Worm (Caenorhabditis elegans) whole organism, mixed stage, embryonic: ENCODE measurements around the gene dhc-4.

Source experiments
- M03D4.4 ChIP-seq: sonication (generic microtip); optimal IDR thresholded peaks from 2 replicates; lab custom pipeline; 2017; ENCODE audit warnings: mild to moderate bottlenecking, missing genetic modification characterization, missing compliant biosample characterization
- blmp-1 ChIP-seq: fragments of 150-350 bp; optimal IDR thresholded peaks from 2 replicates; lab custom pipeline; 2014; ENCODE audit warnings: missing biosample characterization, missing genetic modification characterization
- ceh-39 ChIP-seq: fragments of 150-350 bp; optimal IDR thresholded peaks from 2 replicates; lab custom pipeline; 2014; ENCODE audit warnings: missing biosample characterization, missing genetic modification characterization
- ceh-83 ChIP-seq: fragments of 200-800 bp; sonication (Bioruptor generic); optimal IDR thresholded peaks from 2 replicates; lab custom pipeline; 2018; ENCODE audit warnings: mild to moderate bottlenecking, missing genetic modification characterization, missing compliant biosample characterization
- ces-1 ChIP-seq: fragments of 150-350 bp; optimal IDR thresholded peaks from 2 replicates; lab custom pipeline; 2014; ENCODE audit warnings: missing biosample characterization, missing genetic modification reagents, missing genetic modification characterization
- cnd-1 ChIP-seq: fragments of 200-800 bp; sonication (Bioruptor generic); optimal IDR thresholded peaks from 2 replicates; lab custom pipeline; 2018; ENCODE audit warnings: mild to moderate bottlenecking, missing genetic modification characterization, missing compliant biosample characterization
- drap-1 ChIP-seq: fragments of 200-800 bp; sonication (Bioruptor generic); optimal IDR thresholded peaks from 3 replicates; lab custom pipeline; 2018; ENCODE audit warnings: mild to moderate bottlenecking, missing genetic modification characterization, missing compliant biosample characterization
- elt-1 ChIP-seq: sonication (generic microtip); optimal IDR thresholded peaks from 2 replicates; lab custom pipeline; 2017; ENCODE audit warnings: missing genetic modification characterization, mild to moderate bottlenecking, missing compliant biosample characterization, antibody characterized with exemption, moderate library complexity, borderline replicate concordance; ENCODE audit not compliant: insufficient read depth
- elt-3 ChIP-seq: fragments of 150-350 bp; optimal IDR thresholded peaks from 2 replicates; lab custom pipeline; 2014; ENCODE audit warnings: missing biosample characterization, missing genetic modification characterization
- flh-1 ChIP-seq: fragments of 200-800 bp; sonication (Bioruptor generic); optimal IDR thresholded peaks from 2 replicates; lab custom pipeline; 2018; ENCODE audit warnings: mild to moderate bottlenecking, missing genetic modification characterization, moderate library complexity, missing compliant biosample characterization
- ham-2 ChIP-seq: fragments of 200-800 bp; sonication (Bioruptor generic); optimal IDR thresholded peaks from 2 replicates; lab custom pipeline; 2018; ENCODE audit warnings: mild to moderate bottlenecking, missing genetic modification characterization, missing compliant biosample characterization
- lin-13 ChIP-seq: fragments of 150-350 bp; optimal IDR thresholded peaks from 2 replicates; lab custom pipeline; 2014; ENCODE audit warnings: missing biosample characterization, missing genetic modification characterization
- lin-32 ChIP-seq: fragments of 200-800 bp; sonication (Bioruptor generic); optimal IDR thresholded peaks from 2 replicates; lab custom pipeline; 2018; ENCODE audit warnings: mild to moderate bottlenecking, missing genetic modification characterization, missing compliant biosample characterization
- lsy-2 ChIP-seq: fragments of 150-350 bp; optimal IDR thresholded peaks from 2 replicates; lab custom pipeline; 2014; ENCODE audit warnings: missing biosample characterization, missing genetic modification characterization
- mab-5 ChIP-seq: fragments of 150-350 bp; optimal IDR thresholded peaks from 2 replicates; lab custom pipeline; 2014; ENCODE audit warnings: missing biosample characterization, missing genetic modification characterization
- mep-1 ChIP-seq: fragments of 150-350 bp; optimal IDR thresholded peaks from 2 replicates; lab custom pipeline; 2017; ENCODE audit warnings: missing biosample characterization, missing genetic modification reagents, missing genetic modification characterization, inconsistent platforms
- mls-2 ChIP-seq: sonication (generic microtip); optimal IDR thresholded peaks from 2 replicates; lab custom pipeline; 2016; ENCODE audit warnings: mild to moderate bottlenecking, missing genetic modification characterization, moderate library complexity, missing compliant biosample characterization
- nhr-2 ChIP-seq: fragments of 150-350 bp; optimal IDR thresholded peaks from 2 replicates; lab custom pipeline; 2014; ENCODE audit warnings: missing biosample characterization, missing genetic modification characterization
- nhr-237 ChIP-seq: fragments of 150-350 bp; optimal IDR thresholded peaks from 2 replicates; lab custom pipeline; 2014; ENCODE audit warnings: missing biosample characterization, missing genetic modification characterization
- nhr-76 ChIP-seq: sonication (generic microtip); optimal IDR thresholded peaks from 2 replicates; lab custom pipeline; 2017; ENCODE audit warnings: missing biosample characterization, missing genetic modification characterization
- pha-4 ChIP-seq: fragments of 150-350 bp; optimal IDR thresholded peaks from 2 replicates; lab custom pipeline; 2018; ENCODE audit warnings: missing biosample characterization, missing genetic modification reagents, missing genetic modification characterization
- sem-2 ChIP-seq: fragments of 200-800 bp; sonication (Bioruptor generic); optimal IDR thresholded peaks from 2 replicates; lab custom pipeline; 2018; ENCODE audit warnings: mild to moderate bottlenecking, missing genetic modification characterization, missing compliant biosample characterization
- snpc-4 ChIP-seq: fragments of 150-350 bp; optimal IDR thresholded peaks from 2 replicates; lab custom pipeline; 2014; ENCODE audit warnings: missing biosample characterization, missing genetic modification characterization
- sptf-1 ChIP-seq: sonication (generic microtip); optimal IDR thresholded peaks from 2 replicates; lab custom pipeline; 2017; ENCODE audit warnings: mild to moderate bottlenecking, missing genetic modification characterization, moderate library complexity, missing compliant biosample characterization
- tbx-8 ChIP-seq: fragments of 200-800 bp; sonication (Bioruptor generic); optimal IDR thresholded peaks from 2 replicates; lab custom pipeline; 2018; ENCODE audit warnings: mild to moderate bottlenecking, missing genetic modification characterization, moderate library complexity, missing compliant biosample characterization
- unc-120 ChIP-seq: sonication (generic microtip); optimal IDR thresholded peaks from 2 replicates; lab custom pipeline; 2017; ENCODE audit warnings: missing genetic modification characterization, missing compliant biosample characterization; ENCODE audit not compliant: poor library complexity, severe bottlenecking
- unc-39 ChIP-seq: fragments of 150-350 bp; optimal IDR thresholded peaks from 2 replicates; lab custom pipeline; 2014; ENCODE audit warnings: missing biosample characterization, missing genetic modification characterization
- unc-62 ChIP-seq: fragments of 150-350 bp; optimal IDR thresholded peaks from 2 replicates; lab custom pipeline; 2014; ENCODE audit warnings: missing biosample characterization, missing genetic modification reagents, missing genetic modification characterization
- zip-8 ChIP-seq: fragments of 150-350 bp; optimal IDR thresholded peaks from 2 replicates; lab custom pipeline; 2014; ENCODE audit warnings: missing biosample characterization, missing genetic modification characterization
- ztf-11 ChIP-seq: fragments of 150-350 bp; optimal IDR thresholded peaks from 2 replicates; lab custom pipeline; 2014; ENCODE audit warnings: missing biosample characterization, missing genetic modification characterization

Gene dhc-4

DNA sequence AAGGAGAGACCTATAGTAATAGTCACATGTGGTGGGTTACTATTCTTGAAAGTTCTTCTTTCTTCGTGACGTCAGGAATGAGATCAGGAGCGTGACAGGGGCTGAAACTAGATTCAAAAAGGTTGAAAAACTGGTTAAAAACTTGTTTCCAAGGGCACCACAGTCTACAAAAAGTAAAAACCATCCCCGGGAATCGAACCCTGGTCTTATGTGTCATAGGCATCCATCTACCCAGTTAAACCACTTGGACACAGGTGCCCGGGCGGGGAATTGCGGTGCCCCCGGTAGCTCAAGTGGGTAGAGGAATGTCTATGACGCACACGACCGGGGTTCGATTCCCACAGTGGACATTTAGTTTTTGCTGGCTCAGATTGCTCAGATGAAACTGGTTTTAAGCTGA lies 12.5 kb upstream of the dhc-4 start:
- TF ChIP-seq ceh-39 (tag; lab: Kevin White, UChicago) (no peak), nhr-2 (tag; lab: Kevin White, UChicago) (no peak), lin-13 (tag; lab: Kevin White, UChicago) (no peak), snpc-4 (tag; lab: Kevin White, UChicago) (no peak), ham-2 (GFP tag; lab: Kevin White, UChicago) (no peak), M03D4.4 (no peak), unc-120 (tag; lab: Kevin White, UChicago) (no peak), ces-1 (GFP tag; lab: Kevin White, UChicago) (no peak), blmp-1 (tag; lab: Kevin White, UChicago) (no peak), mep-1 (tag; lab: Kevin White, UChicago) (no peak), elt-1 (tag; lab: Kevin White, UChicago) (no peak), sem-2 (GFP tag; lab: Kevin White, UChicago) (no peak), unc-39 (tag; lab: Kevin White, UChicago) (no peak)

DNA sequence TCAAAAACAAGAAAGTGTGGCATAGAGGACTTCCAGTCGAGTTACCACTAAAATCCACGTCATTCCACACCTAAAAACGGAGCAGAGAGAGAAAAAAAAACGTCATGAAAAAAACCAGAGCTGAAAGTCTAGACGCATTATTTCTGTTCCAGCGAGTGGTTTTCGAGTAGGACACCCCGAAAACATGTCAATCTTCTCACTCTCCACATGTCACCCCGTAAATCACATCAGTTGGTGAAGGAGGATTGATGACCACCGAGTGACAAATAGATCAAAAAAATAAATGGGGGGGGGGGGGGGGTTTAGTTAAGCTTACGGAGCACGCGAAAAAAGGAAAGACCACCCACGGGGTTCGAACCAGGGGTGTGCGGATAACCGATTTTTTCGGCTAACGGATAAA lies 12.0 kb upstream of the dhc-4 start:
- peak; percentile 22 for TF ChIP-seq unc-62 (GFP tag; lab: Kevin White, UChicago)
- TF ChIP-seq nhr-237 (tag; lab: Kevin White, UChicago) = no peak
- TF ChIP-seq unc-120 (tag; lab: Kevin White, UChicago) = no peak
- TF ChIP-seq lsy-2 (tag; lab: Kevin White, UChicago) = no peak
- TF ChIP-seq ztf-11 (tag; lab: Kevin White, UChicago) = no peak

DNA sequence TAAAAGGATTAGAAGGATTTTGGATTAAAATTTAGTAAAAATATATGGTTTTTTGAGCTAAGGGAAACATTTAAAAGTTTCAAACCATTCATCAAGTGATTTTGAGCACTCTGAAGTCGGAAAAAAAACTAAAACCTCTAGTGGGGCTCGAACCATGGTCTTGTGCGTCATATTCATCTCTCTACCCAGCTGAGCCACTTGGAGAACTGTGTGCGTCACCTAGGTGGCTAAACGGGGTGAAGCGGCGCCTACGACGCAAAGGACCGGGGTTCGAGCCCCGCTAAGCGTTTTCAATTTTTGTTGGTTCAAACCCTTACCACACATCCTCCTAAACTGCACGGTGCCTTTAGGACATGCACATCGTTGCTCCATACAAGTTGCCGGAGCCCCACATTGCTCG lies 9.4 kb upstream of the dhc-4 start:
- TF ChIP-seq drap-1 (GFP tag; lab: Kevin White, UChicago) (no peak), M03D4.4 (no peak), flh-1 (no peak), nhr-2 (tag; lab: Kevin White, UChicago) (no peak), cnd-1 (tag; lab: Kevin White, UChicago) (no peak), lsy-2 (tag; lab: Kevin White, UChicago) (no peak), lin-32 (GFP tag; lab: Kevin White, UChicago) (no peak), unc-62 (GFP tag; lab: Kevin White, UChicago) (no peak)

DNA sequence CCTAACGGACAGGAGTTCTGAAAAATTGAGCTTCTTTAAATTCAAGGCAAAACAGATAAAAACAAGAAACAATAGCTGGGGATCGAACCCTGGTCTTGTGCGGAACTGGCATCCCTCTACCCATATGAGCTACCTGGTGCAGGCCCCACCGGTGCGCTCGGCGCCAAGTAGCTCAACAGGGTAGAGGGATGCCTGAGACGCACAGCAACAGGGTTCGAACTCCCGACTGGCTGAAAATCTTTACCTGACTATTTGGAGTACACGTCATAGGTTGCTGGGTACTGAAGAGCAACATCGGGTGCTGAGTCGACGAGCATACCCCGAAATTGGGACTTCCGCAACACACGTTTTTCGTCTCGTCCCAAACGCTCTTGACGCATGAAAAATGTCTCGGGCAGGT lies 6.8 kb upstream of the dhc-4 start:
- TF ChIP-seq lin-13 (tag; lab: Kevin White, UChicago) = no peak
- TF ChIP-seq mls-2 = no peak
- TF ChIP-seq ceh-39 (tag; lab: Kevin White, UChicago) = no peak
- TF ChIP-seq lin-32 (GFP tag; lab: Kevin White, UChicago) = no peak
- no peak for TF ChIP-seq M03D4.4
- TF ChIP-seq ztf-11 (tag; lab: Kevin White, UChicago) = no peak
- TF ChIP-seq pha-4 (tag; lab: Kevin White, UChicago) = no peak
- TF ChIP-seq unc-39 (tag; lab: Kevin White, UChicago) = no peak
- no peak for TF ChIP-seq drap-1 (GFP tag; lab: Kevin White, UChicago)
- no peak for TF ChIP-seq mep-1 (tag; lab: Kevin White, UChicago)
- no peak for TF ChIP-seq nhr-2 (tag; lab: Kevin White, UChicago)
- TF ChIP-seq elt-3 (tag; lab: Kevin White, UChicago) = no peak
- TF ChIP-seq unc-120 (tag; lab: Kevin White, UChicago) = no peak
- no peak for TF ChIP-seq nhr-237 (tag; lab: Kevin White, UChicago)
- TF ChIP-seq unc-62 (GFP tag; lab: Kevin White, UChicago) = no peak
- TF ChIP-seq cnd-1 (tag; lab: Kevin White, UChicago) = no peak
- no peak for TF ChIP-seq nhr-76 (tag; lab: Kevin White, UChicago)
- TF ChIP-seq sem-2 (GFP tag; lab: Kevin White, UChicago) = no peak
- TF ChIP-seq sptf-1 (tag; lab: Kevin White, UChicago) = no peak
- TF ChIP-seq tbx-8 (GFP tag; lab: Kevin White, UChicago) = no peak

DNA sequence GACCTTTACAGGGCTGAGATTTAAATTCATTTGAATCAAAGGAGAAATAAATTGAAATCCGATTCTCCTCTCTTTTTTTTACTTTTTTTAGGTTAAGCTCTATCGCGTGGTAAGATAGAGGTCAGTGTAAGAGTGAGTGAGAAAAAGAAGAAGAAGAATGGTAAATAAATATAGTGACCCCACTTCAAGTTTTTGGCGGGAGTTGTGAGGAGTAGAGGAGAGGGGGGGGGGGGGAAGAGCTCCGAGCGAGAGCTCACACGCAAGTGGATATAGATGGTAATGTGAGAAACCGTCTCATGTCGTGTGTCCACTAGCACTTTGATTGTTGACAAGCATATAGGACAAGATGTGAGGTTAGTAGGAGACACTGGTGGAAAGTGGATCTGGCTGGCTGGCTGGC lies 2.7 kb upstream of the dhc-4 start, which contains the start of gene W05B2.2:
TSS of gene W05B2.2 (minus strand) at position 101 of the 400 bp plus-strand sequence.
- no peak for TF ChIP-seq elt-1 (tag; lab: Kevin White, UChicago)
- no peak for TF ChIP-seq snpc-4 (tag; lab: Kevin White, UChicago)
- no peak for TF ChIP-seq zip-8 (tag; lab: Kevin White, UChicago)
- TF ChIP-seq nhr-2 (tag; lab: Kevin White, UChicago) = no peak
- no peak for TF ChIP-seq unc-120 (tag; lab: Kevin White, UChicago)
- no peak for TF ChIP-seq pha-4 (tag; lab: Kevin White, UChicago)
- no peak for TF ChIP-seq ceh-83 (GFP tag; lab: Kevin White, UChicago)
- no peak for TF ChIP-seq unc-39 (tag; lab: Kevin White, UChicago)
- TF ChIP-seq lin-13 (tag; lab: Kevin White, UChicago) = no peak
- no peak for TF ChIP-seq mls-2
- TF ChIP-seq mep-1 (tag; lab: Kevin White, UChicago) = no peak
- TF ChIP-seq ceh-39 (tag; lab: Kevin White, UChicago) = no peak
- TF ChIP-seq mab-5 (tag; lab: Kevin White, UChicago) = no peak
- TF ChIP-seq lin-32 (GFP tag; lab: Kevin White, UChicago) = no peak
- no peak for TF ChIP-seq M03D4.4
- TF ChIP-seq nhr-237 (tag; lab: Kevin White, UChicago) = no peak
- no peak for TF ChIP-seq blmp-1 (tag; lab: Kevin White, UChicago)
- TF ChIP-seq, all 35 proteins: peak for 0
